Fruit fly (Drosophila melanogaster): ENCODE results near the gene hyx.

dm6 chr3R:9013765-9014380, 24.7 kb upstream of the hyx start:
- 0 out of 3 replicates have a peak, but pooled peaks have one; percentile 29 for TF ChIP-seq fd96Ca (GFP tag; IDR thresholded peaks at IDR 0.05)
- no peak for TF ChIP-seq gl (tag; optimal IDR thresholded peaks at IDR 0.05)
- no peak for TF ChIP-seq Ets98B (GFP tag; IDR thresholded peaks at IDR 0.05)
- TF ChIP-seq CG9948 (tag; optimal IDR thresholded peaks at IDR 0.05), result no peak
- TF ChIP-seq CG32121 (GFP tag; IDR thresholded peaks at IDR 0.05), result peak; percentile 38; the same call in 1 of the 2 replicates
- 0 out of 2 replicates have a peak, but pooled peaks have one; percentile 16 for TF ChIP-seq rn (GFP tag; IDR thresholded peaks at IDR 0.05)
- no peak for TF ChIP-seq Pif1A (GFP tag; optimal IDR thresholded peaks at IDR 0.05)
- no peak for TF ChIP-seq CG34367 (tag; optimal IDR thresholded peaks at IDR 0.05)
- no peak for TF ChIP-seq Pif1B (GFP tag; optimal IDR thresholded peaks at IDR 0.05)
- no peak for TF ChIP-seq CG14655 (GFP tag; optimal IDR thresholded peaks at IDR 0.05)

Measured in whole organism, pupa.